Fruit fly (Drosophila melanogaster): ENCODE data around the gene CG43965.

Gene CG43965

dm6 chr3L:8700643-8701208 lies 24.8 kb downstream of the CG43965 start (continued):
- no peak for TF ChIP-seq CG16813 (GFP tag; IDR thresholded peaks at IDR 0.05; ENCODE audit: partially characterized antibody)
- TF ChIP-seq YL-1 (GFP tag; optimal IDR thresholded peaks at IDR 0.05): peak; percentile 11
- peak; percentile 45; the same call in 1 of the 3 replicates for TF ChIP-seq H15 (GFP tag; IDR thresholded peaks at IDR 0.05)
- TF ChIP-seq CG34422 (GFP tag; IDR thresholded peaks at IDR 0.05): peak; percentile 70
- TF ChIP-seq dmrt99B (tag; optimal IDR thresholded peaks at IDR 0.05): peak; percentile 88
- no peak; the same call in 1 of the 2 replicates for TF ChIP-seq Awh (GFP tag; IDR thresholded peaks at IDR 0.05)
- peak; percentile 71; the same call in 1 of the 2 replicates for TF ChIP-seq CG32767 (GFP tag; IDR thresholded peaks at IDR 0.05)
- TF ChIP-seq dati (GFP tag; IDR thresholded peaks at IDR 0.05): no peak
- no peak for TF ChIP-seq prd (optimal IDR thresholded peaks at IDR 0.05)
- TF ChIP-seq prd (GFP tag; IDR thresholded peaks at IDR 0.05): peak; percentile 85
- TF ChIP-seq Dbx (GFP tag; IDR thresholded peaks at IDR 0.05): peak; percentile 69; the same call in 2 of the 3 replicates
- peak; percentile 12 for TF ChIP-seq Spps (tag; optimal IDR thresholded peaks at IDR 0.05)
- TF ChIP-seq CG5180 (GFP tag; optimal IDR thresholded peaks at IDR 0.05): peak; percentile 46
- no peak for TF ChIP-seq tna (GFP tag; IDR thresholded peaks at IDR 0.05; ENCODE audit: partially characterized antibody)
- TF ChIP-seq CG8924 (tag; optimal IDR thresholded peaks at IDR 0.05): peak; percentile 87
- no peak for TF ChIP-seq fd102C (GFP tag; optimal IDR thresholded peaks at IDR 0.05)
- peak; percentile 80 for TF ChIP-seq CG12744 (GFP tag; optimal IDR thresholded peaks at IDR 0.05)
- TF ChIP-seq Atf6 (GFP tag; IDR thresholded peaks at IDR 0.05): peak; percentile 83
- peak; percentile 68 for TF ChIP-seq onecut (GFP tag; IDR thresholded peaks at IDR 0.05)
- TF ChIP-seq Dref (GFP tag; IDR thresholded peaks at IDR 0.05): no peak
- peak; percentile 60; the same call in 1 of the 3 replicates for TF ChIP-seq Mrtf (GFP tag; IDR thresholded peaks at IDR 0.05)
- peak; percentile 71 for TF ChIP-seq Max (GFP tag; optimal IDR thresholded peaks at IDR 0.05)
- TF ChIP-seq tgo (GFP tag; IDR thresholded peaks at IDR 0.05): peak; percentile 86
- TF ChIP-seq NfI (GFP tag; optimal IDR thresholded peaks at IDR 0.05): peak; percentile 64
- TF ChIP-seq CG12769 (tag; optimal IDR thresholded peaks at IDR 0.05): peak; percentile 88
- TF ChIP-seq CG7556 (GFP tag; optimal IDR thresholded peaks at IDR 0.05): peak; percentile 88
- peak; percentile 53 for TF ChIP-seq ATbp (GFP tag; optimal IDR thresholded peaks at IDR 0.05)
- TF ChIP-seq CG30431 (GFP tag; optimal IDR thresholded peaks at IDR 0.05): peak; percentile 50
- peak; percentile 74 for TF ChIP-seq Atf-2 (GFP tag; optimal IDR thresholded peaks at IDR 0.05)
- no peak for TF ChIP-seq Sin3A (optimal IDR thresholded peaks at IDR 0.05)
- peak; percentile 90 for TF ChIP-seq CoRest (tag; optimal IDR thresholded peaks at IDR 0.05)
- no peak for TF ChIP-seq CG34376 (GFP tag; optimal IDR thresholded peaks at IDR 0.05)
- peak; percentile 33 for TF ChIP-seq Lhr (GFP tag; optimal IDR thresholded peaks at IDR 0.05)
- peak; percentile 87 for TF ChIP-seq Meics (GFP tag; optimal IDR thresholded peaks at IDR 0.05)
- no peak for TF ChIP-seq ase (GFP tag; IDR thresholded peaks at IDR 0.05)
- peak; percentile 78 for TF ChIP-seq Bteb2 (GFP tag; optimal IDR thresholded peaks at IDR 0.05)
- no peak for TF ChIP-seq CG13894 (tag; optimal IDR thresholded peaks at IDR 0.05)
- TF ChIP-seq sqz (GFP tag; optimal IDR thresholded peaks at IDR 0.05): peak; percentile 1
- TF ChIP-seq Atf3 (GFP tag; optimal IDR thresholded peaks at IDR 0.05): peak; percentile 74
- TF ChIP-seq ttk (GFP tag; IDR thresholded peaks at IDR 0.05): peak; percentile 29; the same call in 1 of the 2 replicates
- TF ChIP-seq hkb (optimal IDR thresholded peaks at IDR 0.05): no peak
- peak; percentile 82 for TF ChIP-seq hkb (GFP tag; IDR thresholded peaks at IDR 0.05)
- TF ChIP-seq CG2120 (GFP tag; optimal IDR thresholded peaks at IDR 0.05): peak; percentile 93
- TF ChIP-seq dmrt11E (tag; optimal IDR thresholded peaks at IDR 0.05): peak; percentile 70
- TF ChIP-seq otp (GFP tag; IDR thresholded peaks at IDR 0.05): peak; percentile 76; the same call in 2 of the 3 replicates
- TF ChIP-seq kay (GFP tag; optimal IDR thresholded peaks at IDR 0.05): peak; percentile 72
- peak; percentile 86 for TF ChIP-seq BtbVII (GFP tag; optimal IDR thresholded peaks at IDR 0.05)
- no peak for TF ChIP-seq Hr39 (optimal IDR thresholded peaks at IDR 0.05)
- TF ChIP-seq CG4328 (GFP tag; optimal IDR thresholded peaks at IDR 0.05): peak; percentile 16
- TF ChIP-seq kah (GFP tag; optimal IDR thresholded peaks at IDR 0.05): no peak
- TF ChIP-seq CkIIα-i1 (GFP tag; IDR thresholded peaks at IDR 0.05): 0 out of 2 replicates have a peak, but pooled peaks have one; percentile 32
